Fruit fly (Drosophila melanogaster) Kc167 (cell line): ENCODE results near the gene Cpr67Fa1.

Source experiments
- Myc ChIP-seq: fragments of >200 bp; optimal IDR thresholded peaks from 2 replicates; lab custom pipeline; 2017; ENCODE audit warnings: missing external identifiers
- Sin3A ChIP-seq: fragments of >200 bp; optimal IDR thresholded peaks from 2 replicates; lab custom pipeline; 2018; ENCODE audit warnings: missing external identifiers
- h ChIP-seq: fragments of >200 bp; optimal IDR thresholded peaks from 3 replicates; lab custom pipeline; 2018; ENCODE audit warnings: missing external identifiers
- insv ChIP-seq: fragments of >200 bp; optimal IDR thresholded peaks from 3 replicates; lab custom pipeline; 2018; ENCODE audit warnings: missing external identifiers
- psq ChIP-seq: fragments of >200 bp; optimal IDR thresholded peaks from 2 replicates; lab custom pipeline; 2017; ENCODE audit warnings: missing external identifiers
- ttk ChIP-seq: sonication (Bioruptor generic); optimal IDR thresholded peaks from 2 replicates; lab custom pipeline; 2017; ENCODE audit warnings: missing external identifiers

The Cpr67Fa1 gene

DNA sequence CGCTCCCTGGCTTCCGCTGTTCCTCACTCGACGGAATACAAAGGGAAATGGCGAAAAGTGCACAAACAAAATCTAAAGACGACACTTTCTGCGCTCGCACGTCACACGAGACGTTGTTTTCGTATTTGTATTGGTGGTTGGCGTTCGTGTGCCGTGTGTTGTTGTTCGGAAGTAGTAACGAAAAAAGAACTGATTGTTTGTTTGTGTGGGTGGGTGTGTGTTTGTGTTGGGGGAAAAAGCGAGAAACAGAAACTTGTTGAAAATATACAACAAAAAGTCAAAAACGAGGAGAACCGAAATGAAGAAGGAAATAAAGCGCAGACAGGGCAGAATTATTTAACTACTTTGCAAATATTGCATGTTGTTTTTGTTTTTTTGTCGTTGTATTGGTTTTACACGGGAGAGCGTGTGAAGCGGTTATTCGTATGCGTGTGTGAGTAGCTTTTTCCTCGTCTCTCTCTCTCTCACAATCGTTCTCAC, 8.5 kb downstream of the Cpr67Fa1 start:
- no peak for TF ChIP-seq psq (lab: Kevin White, UChicago)
- no peak for TF ChIP-seq insv (lab: Kevin White, UChicago)
- no peak for TF ChIP-seq Myc (lab: Kevin White, UChicago)
- no peak for TF ChIP-seq h (lab: Kevin White, UChicago)
- no peak for TF ChIP-seq ttk (lab: Kevin White, UChicago)
- TF ChIP-seq Sin3A (lab: Kevin White, UChicago): no peak

DNA sequence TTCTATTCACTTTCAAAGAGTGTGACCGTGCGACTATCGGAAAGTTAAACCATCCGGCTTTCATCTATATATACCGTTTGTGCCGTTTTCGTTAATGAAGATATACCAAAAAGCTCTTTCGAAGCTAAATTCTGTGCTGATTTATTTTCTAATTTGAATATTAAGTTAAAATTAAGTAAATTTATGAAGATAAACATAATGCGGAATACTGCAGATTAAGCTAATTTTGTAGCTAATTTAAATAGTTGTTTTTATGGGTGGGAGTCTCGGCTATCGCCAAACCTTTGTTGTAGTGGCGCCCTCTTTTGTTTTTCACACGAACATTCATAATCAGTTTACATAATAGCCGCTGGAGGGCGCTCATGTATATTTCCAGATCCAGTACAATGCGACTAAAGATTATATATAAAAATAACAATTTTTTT, 9.3 kb downstream of the Cpr67Fa1 start, which contains the start of gene Aps:
Aps (minus strand) TSS at position 37 of the 425 bp plus-strand sequence.
- TF ChIP-seq Sin3A (lab: Kevin White, UChicago) (no peak), psq (lab: Kevin White, UChicago) (no peak), insv (lab: Kevin White, UChicago) (no peak), h (lab: Kevin White, UChicago) (no peak), ttk (lab: Kevin White, UChicago) (no peak)

dm6 chr3L:10903449-10903848, 13.7 kb downstream of the Cpr67Fa1 start:
- TF ChIP-seq Sin3A (lab: Kevin White, UChicago) (no peak), psq (lab: Kevin White, UChicago) (no peak), ttk (lab: Kevin White, UChicago) (no peak), h (lab: Kevin White, UChicago) (no peak), insv (lab: Kevin White, UChicago) (no peak), Myc (lab: Kevin White, UChicago) (no peak)

DNA sequence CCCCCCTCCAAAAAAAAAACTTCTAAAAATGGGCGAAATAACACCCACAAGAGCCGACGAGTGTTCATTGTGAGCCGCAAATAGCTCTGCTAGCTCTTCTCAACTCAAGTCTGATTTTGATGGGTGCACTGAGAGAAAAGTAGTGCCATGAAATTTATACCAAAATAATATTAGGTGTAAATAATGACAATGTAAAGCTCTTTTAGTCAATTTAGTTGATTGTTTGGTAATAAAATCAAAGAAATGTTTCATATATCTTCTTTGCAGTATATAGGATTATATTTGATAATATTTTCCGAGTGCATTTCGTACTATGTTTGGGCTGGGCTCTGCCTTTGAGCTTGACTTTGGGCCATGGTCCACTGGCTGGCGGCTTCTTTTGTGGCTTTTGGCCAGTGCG, 15.0 kb downstream of the Cpr67Fa1 start:
- TF ChIP-seq insv (lab: Kevin White, UChicago) (no peak), h (lab: Kevin White, UChicago) (no peak), Sin3A (lab: Kevin White, UChicago) (no peak), psq (lab: Kevin White, UChicago) (no peak), Myc (lab: Kevin White, UChicago) (no peak), ttk (lab: Kevin White, UChicago) (no peak)

dm6 chr3L:10909612-10910011, 19.8 kb downstream of the Cpr67Fa1 start:
- TF ChIP-seq Sin3A (lab: Kevin White, UChicago) (no peak), h (lab: Kevin White, UChicago) (no peak), Myc (lab: Kevin White, UChicago) (no peak), insv (lab: Kevin White, UChicago) (no peak), psq (lab: Kevin White, UChicago) (no peak), ttk (lab: Kevin White, UChicago) (no peak)

DNA sequence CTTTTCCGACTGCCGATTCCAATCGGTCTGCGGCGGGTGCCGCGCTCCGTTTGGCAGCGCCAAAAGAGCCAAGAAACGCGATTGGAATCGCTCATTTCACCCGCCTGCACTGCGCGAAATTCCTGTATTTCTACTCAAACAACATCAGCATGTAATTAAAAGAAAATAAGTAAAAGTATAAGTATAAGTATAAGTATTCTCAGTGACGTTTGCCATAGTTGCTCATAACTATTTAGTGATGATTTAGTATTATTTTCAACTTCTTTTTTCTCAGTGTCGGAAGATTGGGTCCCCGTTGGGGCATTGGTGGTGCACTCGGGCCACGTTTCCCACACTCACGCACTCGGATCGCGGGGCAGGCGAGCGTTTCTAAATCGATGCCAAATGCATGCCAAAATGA, 23.4 kb downstream of the Cpr67Fa1 start:
- TF ChIP-seq psq (lab: Kevin White, UChicago) (no peak), ttk (lab: Kevin White, UChicago) (no peak), Myc (lab: Kevin White, UChicago) (no peak), insv (lab: Kevin White, UChicago) (no peak), Sin3A (lab: Kevin White, UChicago) (no peak), h (lab: Kevin White, UChicago) (no peak)

dm6 chr3L:10917263-10917662, 27.5 kb downstream of the Cpr67Fa1 start:
- no peak for TF ChIP-seq h (lab: Kevin White, UChicago)
- no peak for TF ChIP-seq ttk (lab: Kevin White, UChicago)
- no peak for TF ChIP-seq Sin3A (lab: Kevin White, UChicago)
- TF ChIP-seq psq (lab: Kevin White, UChicago): no peak
- TF ChIP-seq insv (lab: Kevin White, UChicago): no peak
- no peak for TF ChIP-seq Myc (lab: Kevin White, UChicago)

DNA sequence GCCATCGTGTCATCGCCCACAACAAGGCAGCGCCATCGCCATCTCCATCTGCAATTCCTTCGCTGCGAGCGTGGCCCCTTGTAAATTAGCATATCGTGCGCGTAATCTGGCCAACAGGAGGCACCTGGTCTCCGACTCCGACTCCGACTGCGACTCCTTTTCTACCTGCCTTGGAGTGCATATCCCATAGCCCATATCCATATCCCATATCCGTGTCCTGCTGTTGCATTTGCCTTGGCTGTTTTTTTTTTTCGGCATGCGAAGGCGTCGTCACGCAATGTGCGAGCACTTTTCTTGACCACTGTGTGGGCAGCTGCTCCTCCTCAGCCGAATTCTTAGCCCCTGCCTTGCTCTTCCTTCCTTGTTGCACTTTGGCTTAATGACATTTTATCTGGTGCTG, 28.7 kb downstream of the Cpr67Fa1 start:
- no peak for TF ChIP-seq psq (lab: Kevin White, UChicago)
- TF ChIP-seq ttk (lab: Kevin White, UChicago): no peak
- TF ChIP-seq insv (lab: Kevin White, UChicago): no peak

dm6 chr3L:10922973-10923372, 33.2 kb downstream of the Cpr67Fa1 start:
- TF ChIP-seq h (lab: Kevin White, UChicago) (no peak), Sin3A (lab: Kevin White, UChicago) (no peak), ttk (lab: Kevin White, UChicago) (no peak), Myc (lab: Kevin White, UChicago) (no peak), psq (lab: Kevin White, UChicago) (no peak), insv (lab: Kevin White, UChicago) (no peak)

DNA sequence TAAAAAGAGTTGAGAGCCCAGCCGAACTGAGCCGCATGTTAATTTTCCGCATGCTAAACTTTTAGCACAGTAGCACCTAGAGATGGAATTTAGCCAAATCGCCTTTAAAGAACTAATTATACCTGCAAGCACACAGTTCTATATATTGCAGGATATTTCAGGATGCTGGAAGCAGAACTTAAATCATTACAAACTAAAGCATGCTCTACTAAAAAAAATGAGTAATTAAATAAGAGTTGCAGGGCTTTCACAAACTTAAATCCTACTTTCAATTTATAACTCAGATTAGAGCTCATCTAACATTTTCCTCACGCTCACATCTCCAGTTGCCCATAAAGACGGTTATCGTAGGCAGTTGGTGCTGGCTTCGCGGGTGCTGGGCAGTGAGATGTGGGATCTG, 34.9 kb downstream of the Cpr67Fa1 start:
- TF ChIP-seq h (lab: Kevin White, UChicago): no peak
- TF ChIP-seq ttk (lab: Kevin White, UChicago): no peak
- no peak for TF ChIP-seq insv (lab: Kevin White, UChicago)
- no peak for TF ChIP-seq Sin3A (lab: Kevin White, UChicago)
- TF ChIP-seq psq (lab: Kevin White, UChicago): no peak
- TF ChIP-seq Myc (lab: Kevin White, UChicago): no peak

- TF ChIP-seq psq (lab: Kevin White, UChicago) (no peak), insv (lab: Kevin White, UChicago) (no peak), h (lab: Kevin White, UChicago) (no peak), Myc (lab: Kevin White, UChicago) (no peak)
Measured at dm6 chr3L:10927349-10927748, 37.6 kb downstream of the Cpr67Fa1 start.

DNA sequence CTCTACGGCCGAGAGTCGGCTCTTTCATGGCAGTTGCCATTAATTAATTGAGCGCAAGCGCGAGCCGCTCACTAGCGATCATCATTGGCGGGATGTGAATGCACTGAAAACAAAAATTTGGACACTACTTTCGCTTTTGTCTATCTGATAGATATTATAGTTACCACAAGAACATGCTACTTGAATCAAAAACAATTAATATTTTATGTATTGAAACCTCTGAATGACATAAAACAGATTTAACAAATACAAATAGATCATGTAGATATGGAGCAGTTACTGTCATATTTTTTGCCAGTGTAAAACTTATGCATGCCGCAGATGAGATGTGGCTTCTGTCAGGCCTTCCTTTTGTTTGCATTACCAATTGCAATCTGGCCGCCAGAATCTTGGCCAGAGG, 38.2 kb downstream of the Cpr67Fa1 start:
- TF ChIP-seq Sin3A (lab: Kevin White, UChicago) (no peak), psq (lab: Kevin White, UChicago) (no peak), h (lab: Kevin White, UChicago) (no peak)
